Fruit fly (Drosophila melanogaster) whole organism, embryonic: Measurements from ENCODE around the gene Cpsf100.
A peak's percentile ranks its signal among the peaks of the same experiment; 100 is the strongest.

Experiments used
- Bgb ChIP-seq: fragments of 200-800 bp; sonication (Bioruptor generic); IDR thresholded peaks from 2 replicates; pipeline ENCODE4 v1.3.6; 2022; ENCODE audit warnings: missing biosample characterization, missing genetic modification characterization; ENCODE audit not compliant: partially characterized antibody
- CG10543 ChIP-seq: fragments of 200-800 bp; sonication (Bioruptor generic); optimal IDR thresholded peaks from 3 replicates; lab custom pipeline; 2017; ENCODE audit warnings: missing biosample characterization, mild to moderate bottlenecking, missing genetic modification characterization, moderate library complexity
- CG11398 ChIP-seq: fragments of 200-800 bp; sonication (Bioruptor generic); optimal IDR thresholded peaks from 2 replicates; lab custom pipeline; 2016; ENCODE audit warnings: missing biosample characterization, missing genetic modification characterization
- CG11456 ChIP-seq: fragments of 200-800 bp; sonication (Bioruptor generic); IDR thresholded peaks from 3 replicates; pipeline ENCODE4 v1.3.6; 2022; ENCODE audit warnings: missing biosample characterization, missing genetic modification characterization
- CG12659 ChIP-seq: fragments of 200-800 bp; sonication (Bioruptor generic); optimal IDR thresholded peaks from 3 replicates; lab custom pipeline; 2017; ENCODE audit warnings: mild to moderate bottlenecking, missing biosample characterization, missing genetic modification reagents, missing genetic modification characterization
- CG13287 ChIP-seq: fragments of 200-800 bp; sonication (Bioruptor generic); IDR thresholded peaks from 2 replicates; pipeline ENCODE4 v1.3.6; 2022; ENCODE audit warnings: missing biosample characterization, missing genetic modification characterization; ENCODE audit not compliant: partially characterized antibody
- CG14710 ChIP-seq: fragments of 200-800 bp; sonication (Bioruptor generic); optimal IDR thresholded peaks from 3 replicates; lab custom pipeline; 2019; ENCODE audit warnings: missing biosample characterization, mild to moderate bottlenecking, missing genetic modification characterization, moderate library complexity
- CG18764 ChIP-seq: fragments of 200-800 bp; sonication (Bioruptor generic); optimal IDR thresholded peaks from 3 replicates; lab custom pipeline; 2016; ENCODE audit warnings: missing biosample characterization, missing genetic modification characterization
- CG2120 ChIP-seq: fragments of 200-800 bp; sonication (Bioruptor generic); optimal IDR thresholded peaks from 3 replicates; lab custom pipeline; 2016; ENCODE audit warnings: missing biosample characterization, missing genetic modification characterization
- CG2678 ChIP-seq: fragments of 200-800 bp; sonication (Bioruptor generic); optimal IDR thresholded peaks from 3 replicates; lab custom pipeline; 2019; ENCODE audit warnings: missing biosample characterization, mild to moderate bottlenecking, missing genetic modification characterization, moderate library complexity
- CG30431 ChIP-seq: fragments of 200-800 bp; sonication (Bioruptor generic); optimal IDR thresholded peaks from 2 replicates; lab custom pipeline; 2017; ENCODE audit warnings: missing biosample characterization, missing genetic modification characterization
- CG31441 ChIP-seq: fragments of 200-800 bp; sonication (Bioruptor generic); IDR thresholded peaks from 2 replicates; pipeline ENCODE4 v1.3.6; 2022; ENCODE audit warnings: missing biosample characterization, missing genetic modification characterization
- CG3407 ChIP-seq: fragments of 200-800 bp; sonication (Bioruptor generic); optimal IDR thresholded peaks from 2 replicates; lab custom pipeline; 2018; ENCODE audit warnings: missing biosample characterization, mild to moderate bottlenecking, missing genetic modification characterization
- CG5953 ChIP-seq: fragments of 200-800 bp; sonication (Bioruptor generic); IDR thresholded peaks from 2 replicates; pipeline ENCODE4 v1.3.6; 2022; ENCODE audit warnings: missing biosample characterization, missing genetic modification characterization
- CG7963 ChIP-seq: fragments of 200-800 bp; sonication (Bioruptor generic); IDR thresholded peaks from 3 replicates; pipeline ENCODE4 v1.3.6; 2022; ENCODE audit warnings: missing biosample characterization, missing genetic modification characterization; ENCODE audit not compliant: partially characterized antibody
- CG9215 ChIP-seq: fragments of 200-800 bp; sonication (Bioruptor generic); IDR thresholded peaks from 2 replicates; pipeline ENCODE4 v1.3.6; 2022; ENCODE audit warnings: missing biosample characterization, missing genetic modification characterization
- CTCF ChIP-seq: fragments of 200-800 bp; sonication (Bioruptor generic); optimal IDR thresholded peaks from 2 replicates; lab custom pipeline; 2017; ENCODE audit warnings: missing biosample characterization, mild to moderate bottlenecking, missing genetic modification characterization, moderate library complexity
- Chrac-16 ChIP-seq: fragments of 200-800 bp; sonication (Bioruptor generic); optimal IDR thresholded peaks from 3 replicates; lab custom pipeline; 2016; ENCODE audit warnings: missing biosample characterization, missing genetic modification characterization
- CkIIα-i1 ChIP-seq: fragments of 200-800 bp; sonication (Bioruptor generic); IDR thresholded peaks from 2 replicates; pipeline ENCODE4 v1.3.6; 2022; ENCODE audit warnings: missing biosample characterization, missing genetic modification characterization
- Dek ChIP-seq: fragments of 200-800 bp; sonication (Bioruptor generic); optimal IDR thresholded peaks from 3 replicates; lab custom pipeline; 2019; ENCODE audit warnings: missing biosample characterization, mild to moderate bottlenecking, missing genetic modification characterization, moderate library complexity
- Elba2 ChIP-seq: fragments of 200-800 bp; sonication (Bioruptor generic); optimal IDR thresholded peaks from 3 replicates; lab custom pipeline; 2016; ENCODE audit warnings: missing biosample characterization, missing genetic modification characterization
- HHEX ChIP-seq: fragments of 200-800 bp; sonication (Bioruptor generic); optimal IDR thresholded peaks from 3 replicates; lab custom pipeline; 2017; ENCODE audit warnings: missing biosample characterization, mild to moderate bottlenecking, missing genetic modification characterization, missing genetic modification reagents
- Hey ChIP-seq: fragments of 200-800 bp; sonication (Bioruptor generic); optimal IDR thresholded peaks from 3 replicates; lab custom pipeline; 2018; ENCODE audit warnings: missing biosample characterization, mild to moderate bottlenecking, missing genetic modification characterization
- Hr39 ChIP-seq: fragments of >200 bp; optimal IDR thresholded peaks from 2 replicates; lab custom pipeline; 2017
- Lpt ChIP-seq: fragments of >200 bp; optimal IDR thresholded peaks from 2 replicates; lab custom pipeline; 2018; ENCODE audit warnings: missing biosample characterization, missing genetic modification characterization
- Mes4 ChIP-seq: fragments of 200-800 bp; sonication (Bioruptor generic); optimal IDR thresholded peaks from 2 replicates; lab custom pipeline; 2016; ENCODE audit warnings: missing biosample characterization, missing genetic modification characterization
- NC2β ChIP-seq: fragments of 200-800 bp; sonication (Bioruptor generic); optimal IDR thresholded peaks from 2 replicates; lab custom pipeline; 2016; ENCODE audit warnings: missing biosample characterization, missing genetic modification characterization
- PHDP ChIP-seq: fragments of 200-800 bp; sonication (Bioruptor generic); optimal IDR thresholded peaks from 3 replicates; lab custom pipeline; 2018; ENCODE audit warnings: missing biosample characterization, mild to moderate bottlenecking, missing genetic modification characterization, moderate library complexity
- Ssrp ChIP-seq: fragments of 200-800 bp; sonication (Bioruptor generic); optimal IDR thresholded peaks from 2 replicates; lab custom pipeline; 2018; ENCODE audit warnings: missing biosample characterization, mild to moderate bottlenecking, missing genetic modification characterization, moderate library complexity
- ato ChIP-seq: fragments of 200-800 bp; sonication (Bioruptor generic); IDR thresholded peaks from 2 replicates; pipeline ENCODE4 v1.3.6; 2022; ENCODE audit warnings: missing biosample characterization, missing genetic modification characterization; ENCODE audit not compliant: partially characterized antibody
- chn ChIP-seq: fragments of 200-800 bp; sonication (Bioruptor generic); optimal IDR thresholded peaks from 2 replicates; lab custom pipeline; 2016; ENCODE audit warnings: missing biosample characterization, missing genetic modification characterization
- dimm ChIP-seq: fragments of 200-800 bp; sonication (Bioruptor generic); IDR thresholded peaks from 2 replicates; pipeline ENCODE4 v1.3.6; 2022; ENCODE audit warnings: missing biosample characterization, missing genetic modification characterization
- dmrt11E ChIP-seq: fragments of 200-800 bp; sonication (Bioruptor generic); optimal IDR thresholded peaks from 3 replicates; lab custom pipeline; 2018; ENCODE audit warnings: missing biosample characterization, mild to moderate bottlenecking, missing genetic modification characterization, moderate library complexity
- en ChIP-seq: fragments of 200-800 bp; sonication (Bioruptor generic); optimal IDR thresholded peaks from 2 replicates; lab custom pipeline; 2016; ENCODE audit warnings: missing biosample characterization, missing genetic modification characterization
- esg ChIP-seq: fragments of 200-800 bp; sonication (Bioruptor generic); conservative IDR thresholded peaks from 2 replicates; pipeline ENCODE4 v1.3.6; 2022; ENCODE audit warnings: missing biosample characterization, missing genetic modification characterization
- ind ChIP-seq: fragments of 200-800 bp; sonication (Bioruptor generic); optimal IDR thresholded peaks from 3 replicates; lab custom pipeline; 2016; ENCODE audit warnings: missing biosample characterization, missing genetic modification characterization
- insv ChIP-seq, 2 experiments: fragments of 200-800 bp; sonication (Bioruptor generic); optimal IDR thresholded peaks; 3 replicates each; lab custom pipeline; 2016 to 2018; ENCODE audit warnings: missing biosample characterization in 2 of 2, missing genetic modification characterization in 2 of 2
- jing ChIP-seq: fragments of 200-800 bp; sonication (Bioruptor generic); optimal IDR thresholded peaks from 2 replicates; lab custom pipeline; 2018; ENCODE audit warnings: missing biosample characterization, mild to moderate bottlenecking, missing genetic modification characterization
- mam ChIP-seq: fragments of 200-800 bp; sonication (Bioruptor generic); optimal IDR thresholded peaks from 3 replicates; lab custom pipeline; 2016; ENCODE audit warnings: missing biosample characterization, missing genetic modification characterization
- nmo ChIP-seq: fragments of 200-800 bp; sonication (Bioruptor generic); optimal IDR thresholded peaks from 2 replicates; lab custom pipeline; 2018; ENCODE audit warnings: missing biosample characterization, mild to moderate bottlenecking, missing genetic modification characterization, moderate library complexity
- otp ChIP-seq: fragments of 200-800 bp; sonication (Bioruptor generic); IDR thresholded peaks from 3 replicates; pipeline ENCODE4, ENCODE4 v1.3.6; 2022; ENCODE audit warnings: missing biosample characterization, missing genetic modification characterization
- pita ChIP-seq: fragments of 200-800 bp; sonication (Bioruptor generic); optimal IDR thresholded peaks from 2 replicates; lab custom pipeline; 2017; ENCODE audit warnings: missing biosample characterization, mild to moderate bottlenecking, missing genetic modification characterization
- sc ChIP-seq, 3 experiments: fragments of >200 bp in 2 of 3; fragments of 200-800 bp in 1 of 3; sonication (Bioruptor generic) in 1 of 3; optimal IDR thresholded peaks; 2 replicates in 2 of 3; 3 replicates in 1 of 3; lab custom pipeline; 2017; ENCODE audit warnings: mild to moderate bottlenecking in 1 of 3, missing biosample characterization in 1 of 3, missing genetic modification characterization in 1 of 3, missing genetic modification reagents in 1 of 3
- sd ChIP-seq: fragments of 200-800 bp; sonication (Bioruptor generic); optimal IDR thresholded peaks from 3 replicates; lab custom pipeline; 2018; ENCODE audit warnings: missing biosample characterization, mild to moderate bottlenecking, missing genetic modification characterization, moderate library complexity
- sens-2 ChIP-seq: fragments of 200-800 bp; sonication (Bioruptor generic); IDR thresholded peaks from 2 replicates; pipeline ENCODE4 v1.3.6; 2022; ENCODE audit warnings: missing biosample characterization, missing genetic modification characterization
- seq ChIP-seq: fragments of 200-800 bp; sonication (Bioruptor generic); IDR thresholded peaks from 2 replicates; pipeline ENCODE4 v1.3.6; 2022; ENCODE audit warnings: missing biosample characterization, missing genetic modification characterization
- sqz ChIP-seq: fragments of 200-800 bp; sonication (Bioruptor generic); optimal IDR thresholded peaks from 3 replicates; lab custom pipeline; 2018; ENCODE audit warnings: missing biosample characterization, mild to moderate bottlenecking, missing genetic modification characterization
- sr ChIP-seq: fragments of 200-800 bp; sonication (Bioruptor generic); IDR thresholded peaks from 3 replicates; pipeline ENCODE4 v1.3.6; 2022; ENCODE audit warnings: missing biosample characterization, missing genetic modification characterization
- tgo ChIP-seq: fragments of 200-800 bp; sonication (Bioruptor generic); IDR thresholded peaks from 3 replicates; pipeline ENCODE4 v1.3.6; 2022; ENCODE audit warnings: missing biosample characterization, missing genetic modification characterization
- trh ChIP-seq: fragments of 200-800 bp; sonication (Bioruptor generic); optimal IDR thresholded peaks from 2 replicates; lab custom pipeline; 2016; ENCODE audit warnings: missing biosample characterization, missing genetic modification characterization
- z ChIP-seq: fragments of 200-800 bp; sonication (Bioruptor generic); IDR thresholded peaks from 3 replicates; pipeline ENCODE4 v1.3.6; 2022; ENCODE audit warnings: missing biosample characterization, missing genetic modification characterization

Cpsf100 gene

DNA sequence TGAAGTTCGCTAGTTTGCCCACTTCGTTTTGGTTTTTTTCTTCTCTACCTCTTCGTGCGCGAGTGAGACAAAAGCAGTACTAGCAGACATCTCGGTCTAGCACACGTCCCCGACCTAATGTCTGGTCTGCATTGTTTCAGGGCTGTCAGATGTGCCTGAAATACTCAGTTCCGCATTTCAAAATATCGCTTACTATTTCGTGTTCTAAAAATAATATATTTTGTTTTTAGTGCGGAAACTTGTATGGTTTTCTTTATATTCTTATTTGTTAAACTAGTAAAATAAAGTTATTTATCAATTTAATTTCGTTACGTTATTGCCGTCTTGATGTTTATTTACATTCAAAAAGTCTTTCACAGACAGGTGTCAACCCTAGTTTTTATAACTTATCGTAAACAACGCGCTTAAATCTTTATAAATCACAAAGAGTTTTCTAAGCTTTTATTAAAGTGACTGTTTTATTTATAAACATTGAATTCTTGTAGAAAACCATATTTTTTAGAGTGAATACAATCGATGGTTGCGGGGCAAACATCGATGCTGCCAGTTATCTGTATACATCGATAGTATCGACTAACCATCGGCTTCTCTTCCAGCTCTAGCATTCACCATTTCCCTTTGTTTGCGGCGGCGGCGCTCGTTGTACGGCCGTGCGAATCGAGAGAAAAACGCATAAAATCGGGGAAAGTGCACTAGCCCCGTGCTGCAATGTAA lies 29.0 kb downstream of the Cpsf100 start (continued):
- no peak for TF ChIP-seq sens-2
- TF ChIP-seq CG18764 (GFP tag; lab: Kevin White, UChicago) = no peak
- no peak for TF ChIP-seq CG13287 (GFP tag; lab: Robert Waterston, UW)
- TF ChIP-seq Mes4 (GFP tag; lab: Kevin White, UChicago) = peak; percentile 5
- TF ChIP-seq en (GFP tag; lab: Kevin White, UChicago) = no peak
- TF ChIP-seq Ssrp (tag; lab: Kevin White, UChicago) = peak; percentile 80
- TF ChIP-seq CG7963 (GFP tag; lab: Robert Waterston, UW) = no peak
- TF ChIP-seq CG3407 (GFP tag; lab: Kevin White, UChicago) = peak; percentile 48
- no peak for TF ChIP-seq sc (optimal IDR thresholded peaks at IDR 0.05; lab: Kevin White, UChicago)
- peak; percentile 63 for TF ChIP-seq sc (GFP tag; optimal IDR thresholded peaks at IDR 0.05; lab: Kevin White, UChicago)
- TF ChIP-seq CG2678 (tag; lab: Kevin White, UChicago) = peak; percentile 89
- TF ChIP-seq mam (GFP tag; lab: Kevin White, UChicago) = peak; percentile 65
- peak; percentile 64 for TF ChIP-seq ind
- no peak for TF ChIP-seq tgo (GFP tag; lab: Robert Waterston, UW)
- no peak for TF ChIP-seq esg (GFP tag; lab: Robert Waterston, UW)
- TF ChIP-seq Hey (tag; lab: Kevin White, UChicago) = no peak
- TF ChIP-seq CG31441 (GFP tag; lab: Robert Waterston, UW) = no peak
- TF ChIP-seq seq = no peak
- peak; percentile 82 for TF ChIP-seq PHDP (tag; lab: Kevin White, UChicago)
- TF ChIP-seq Elba2 (GFP tag; lab: Kevin White, UChicago) = no peak
- peak; percentile 74 for TF ChIP-seq CG12659 (GFP tag; lab: Kevin White, UChicago)
- TF ChIP-seq pita (GFP tag; lab: Kevin White, UChicago) = no peak
- TF ChIP-seq HHEX (GFP tag; lab: Kevin White, UChicago) = peak; percentile 57
- peak; percentile 84 for TF ChIP-seq CG14710 (tag; lab: Kevin White, UChicago)
- no peak for TF ChIP-seq z (GFP tag; lab: Robert Waterston, UW)
- peak; percentile 75 for TF ChIP-seq nmo (GFP tag; lab: Kevin White, UChicago)
- peak; percentile 13 for TF ChIP-seq CG30431 (GFP tag; lab: Kevin White, UChicago)
- TF ChIP-seq sqz = peak; percentile 41
- TF ChIP-seq otp (GFP tag; lab: Robert Waterston, UW) = no peak
- TF ChIP-seq trh = no peak
- TF ChIP-seq Dek (tag; lab: Kevin White, UChicago) = peak; percentile 76
- no peak for TF ChIP-seq CG11456 (GFP tag; lab: Robert Waterston, UW)
- TF ChIP-seq NC2β (GFP tag; lab: Kevin White, UChicago) = peak; percentile 4
- TF ChIP-seq CkIIα-i1 (GFP tag; lab: Robert Waterston, UW) = no peak
- TF ChIP-seq Lpt (GFP tag; lab: Kevin White, UChicago) = no peak
- no peak for TF ChIP-seq CG9215 (GFP tag; lab: Robert Waterston, UW)
- TF ChIP-seq sd (tag; lab: Kevin White, UChicago) = no peak
- peak in 1 of 2 experiments; percentile 37 for TF ChIP-seq insv (GFP tag; optimal IDR thresholded peaks at IDR 0.05; lab: Kevin White, UChicago)
- no peak for TF ChIP-seq CTCF (GFP tag; lab: Kevin White, UChicago)
- peak; percentile 74 for TF ChIP-seq CG2120 (GFP tag; lab: Kevin White, UChicago)
- peak; percentile 64 for TF ChIP-seq dmrt11E (tag; lab: Kevin White, UChicago)
- no peak for TF ChIP-seq CG5953 (GFP tag; lab: Robert Waterston, UW)
- no peak for TF ChIP-seq Bgb (GFP tag; lab: Robert Waterston, UW)
- TF ChIP-seq chn (GFP tag; lab: Kevin White, UChicago) = peak; percentile 34
- TF ChIP-seq sr (GFP tag; lab: Robert Waterston, UW) = no peak
- TF ChIP-seq CG10543 (GFP tag; lab: Kevin White, UChicago) = peak; percentile 88
- TF ChIP-seq jing (GFP tag; lab: Kevin White, UChicago) = peak; percentile 17
- TF ChIP-seq Hr39 (lab: Kevin White, UChicago) = no peak
- no peak for TF ChIP-seq dimm (GFP tag; lab: Robert Waterston, UW)
- TF ChIP-seq CG11398 = peak; percentile 49
- TF ChIP-seq ato (GFP tag; lab: Robert Waterston, UW) = no peak
- TF ChIP-seq Chrac-16 (GFP tag; lab: Kevin White, UChicago) = peak; percentile 62
